Worm (Caenorhabditis elegans): Measurements from ENCODE around the gene C46C2.7.

DNA sequence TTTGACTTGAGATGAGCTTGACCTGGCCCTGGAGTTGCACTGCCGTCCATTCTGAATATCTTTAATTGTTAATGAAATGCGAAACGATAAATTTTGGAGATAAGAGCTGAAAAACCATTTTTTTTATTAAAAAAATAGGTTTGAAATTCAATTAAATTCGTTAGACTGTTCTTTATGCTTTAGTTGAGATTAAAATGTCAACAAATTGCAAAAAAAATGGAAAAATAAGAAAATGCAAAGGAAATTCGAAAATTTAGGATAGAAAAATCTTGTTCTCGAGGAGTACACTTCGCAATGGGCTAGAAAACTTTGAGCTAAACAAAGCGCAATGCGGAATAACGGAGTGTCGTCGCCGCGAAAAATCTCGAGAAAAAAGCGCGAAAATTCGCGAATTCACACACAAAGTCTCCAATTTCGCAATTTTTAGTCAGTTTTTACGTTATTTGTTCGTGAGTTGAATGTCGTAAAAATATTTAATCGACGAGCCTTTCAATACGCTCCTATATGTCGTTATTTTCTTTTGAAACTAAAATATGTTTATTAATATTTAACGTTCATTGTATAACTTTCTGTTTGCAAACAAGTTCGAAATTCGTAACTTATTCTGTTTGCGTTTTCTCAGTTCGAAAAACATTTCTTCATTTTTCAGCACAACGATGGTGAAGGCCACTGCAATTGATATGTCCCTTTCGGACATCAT lies 47.7 kb upstream of the C46C2.7 start, which contains the start of the genes rpb-12 and aly-2:
- no peak for TF ChIP-seq dao-5 (tag; optimal IDR thresholded peaks at IDR 0.05)
- peak; percentile 43 for TF ChIP-seq W03F9.2 (tag; optimal IDR thresholded peaks at IDR 0.05)

Data from whole organism, L4/young adult.